Fruit fly (Drosophila melanogaster) whole organism, prepupa: ENCODE measurements around the gene CG31921.

Source experiments
- CG10669 ChIP-seq: fragments of 200-800 bp; sonication (Bioruptor generic); optimal IDR thresholded peaks from 3 replicates; lab custom pipeline; 2018; ENCODE audit warnings: missing biosample characterization, mild to moderate bottlenecking, missing genetic modification characterization, moderate library complexity
- CG11762 ChIP-seq: fragments of 200-800 bp; sonication (Bioruptor generic); optimal IDR thresholded peaks from 3 replicates; lab custom pipeline; 2016; ENCODE audit warnings: missing biosample characterization, missing genetic modification characterization; ENCODE audit not compliant: insufficient read depth
- CG1621 ChIP-seq: fragments of 200-800 bp; sonication (Bioruptor generic); optimal IDR thresholded peaks from 3 replicates; lab custom pipeline; 2018; ENCODE audit warnings: missing biosample characterization, mild to moderate bottlenecking, missing genetic modification characterization
- CG16779 ChIP-seq: fragments of 200-800 bp; sonication (Bioruptor generic); optimal IDR thresholded peaks from 3 replicates; lab custom pipeline; 2017; ENCODE audit warnings: missing biosample characterization, mild to moderate bottlenecking, missing genetic modification characterization
- CG32006 ChIP-seq: fragments of 200-800 bp; sonication (Bioruptor generic); optimal IDR thresholded peaks from 3 replicates; lab custom pipeline; 2017; ENCODE audit warnings: missing biosample characterization, mild to moderate bottlenecking, missing genetic modification characterization
- CG3919 ChIP-seq: fragments of 200-800 bp; sonication (Bioruptor generic); optimal IDR thresholded peaks from 3 replicates; lab custom pipeline; 2016; ENCODE audit warnings: missing biosample characterization, missing genetic modification characterization
- CG4318 ChIP-seq: fragments of 200-800 bp; sonication (Bioruptor generic); optimal IDR thresholded peaks from 3 replicates; lab custom pipeline; 2017; ENCODE audit warnings: missing biosample characterization, mild to moderate bottlenecking, missing genetic modification characterization
- CG6276 ChIP-seq: fragments of 200-800 bp; sonication (Bioruptor generic); optimal IDR thresholded peaks from 2 replicates; lab custom pipeline; 2017; ENCODE audit warnings: missing biosample characterization, mild to moderate bottlenecking, missing genetic modification characterization
- CG6792 ChIP-seq: fragments of 200-800 bp; sonication (Bioruptor generic); optimal IDR thresholded peaks from 3 replicates; lab custom pipeline; 2016; ENCODE audit warnings: missing biosample characterization, missing genetic modification characterization
- CG6808 ChIP-seq: fragments of 200-800 bp; sonication (Bioruptor generic); optimal IDR thresholded peaks from 3 replicates; lab custom pipeline; 2017; ENCODE audit warnings: missing biosample characterization, missing genetic modification characterization, mild to moderate bottlenecking, moderate library complexity, missing genetic modification reagents
- CG6854 ChIP-seq: fragments of 200-800 bp; sonication (Bioruptor generic); optimal IDR thresholded peaks from 2 replicates; lab custom pipeline; 2017; ENCODE audit warnings: missing biosample characterization, mild to moderate bottlenecking, missing genetic modification characterization
- CG8119 ChIP-seq: fragments of 200-800 bp; sonication (Bioruptor generic); IDR thresholded peaks from 3 replicates; pipeline ENCODE4 v1.3.6; 2022; ENCODE audit warnings: missing biosample characterization, missing genetic modification characterization
- CG9139 ChIP-seq: fragments of 200-800 bp; sonication (Bioruptor generic); optimal IDR thresholded peaks from 3 replicates; lab custom pipeline; 2017; ENCODE audit warnings: missing biosample characterization, mild to moderate bottlenecking, missing genetic modification characterization
- Eip78C ChIP-seq: fragments of 200-800 bp; sonication (Bioruptor generic); peaks from one replicate; lab custom pipeline; 2016; ENCODE audit warnings: missing biosample characterization, missing genetic modification characterization
- Gug ChIP-seq: fragments of 200-800 bp; sonication (Bioruptor generic); IDR thresholded peaks from 2 replicates; pipeline ENCODE4 v1.3.6; 2022; ENCODE audit warnings: missing biosample characterization, missing genetic modification characterization
- Hr38 ChIP-seq: sonication (Bioruptor generic); optimal IDR thresholded peaks from 2 replicates; lab custom pipeline; 2016; ENCODE audit warnings: missing biosample characterization, missing genetic modification characterization
- Hr39 ChIP-seq: fragments of 200-800 bp; sonication (Bioruptor generic); optimal IDR thresholded peaks from 2 replicates; lab custom pipeline; 2016; ENCODE audit warnings: missing biosample characterization, missing genetic modification characterization
- Hr4 ChIP-seq: fragments of 200-800 bp; sonication (Bioruptor generic); optimal IDR thresholded peaks from 3 replicates; lab custom pipeline; 2016; ENCODE audit warnings: missing biosample characterization, missing genetic modification characterization
- Met ChIP-seq: fragments of 200-800 bp; sonication (Bioruptor generic); optimal IDR thresholded peaks from 3 replicates; lab custom pipeline; 2016; ENCODE audit warnings: missing biosample characterization, missing genetic modification characterization
- Sox102F ChIP-seq: fragments of 200-800 bp; sonication (Bioruptor generic); optimal IDR thresholded peaks from 2 replicates; lab custom pipeline; 2016; ENCODE audit warnings: missing biosample characterization, mild to moderate bottlenecking, missing genetic modification characterization
- Sox14 ChIP-seq: fragments of 200-800 bp; sonication (Bioruptor generic); optimal IDR thresholded peaks from 3 replicates; lab custom pipeline; 2016; ENCODE audit warnings: missing biosample characterization, missing genetic modification characterization
- achi ChIP-seq: fragments of 200-800 bp; sonication (Bioruptor generic); optimal IDR thresholded peaks from 3 replicates; lab custom pipeline; 2016; ENCODE audit warnings: missing biosample characterization, missing genetic modification characterization
- acj6 ChIP-seq: fragments of 200-800 bp; sonication (Bioruptor generic); optimal IDR thresholded peaks from 3 replicates; lab custom pipeline; 2016; ENCODE audit warnings: missing biosample characterization, missing genetic modification characterization
- dsx ChIP-seq: fragments of 200-800 bp; optimal IDR thresholded peaks from 3 replicates; lab custom pipeline; 2019; ENCODE audit warnings: missing biosample characterization, mild to moderate bottlenecking, missing genetic modification characterization, moderate library complexity; ENCODE audit not compliant: poor library complexity, severe bottlenecking
- esn ChIP-seq: fragments of 200-800 bp; sonication (Bioruptor generic); optimal IDR thresholded peaks from 2 replicates; lab custom pipeline; 2016; ENCODE audit warnings: missing biosample characterization, mild to moderate bottlenecking, missing genetic modification characterization, moderate library complexity
- fd59A ChIP-seq: fragments of 200-800 bp; sonication (Bioruptor generic); optimal IDR thresholded peaks from 2 replicates; lab custom pipeline; 2017; ENCODE audit warnings: missing biosample characterization, mild to moderate bottlenecking, missing genetic modification characterization, missing genetic modification reagents
- fd85E ChIP-seq: fragments of 200-800 bp; sonication (Bioruptor generic); optimal IDR thresholded peaks from 3 replicates; lab custom pipeline; 2016; ENCODE audit warnings: missing biosample characterization, missing genetic modification characterization
- fkh ChIP-seq: fragments of 200-800 bp; sonication (Bioruptor generic); optimal IDR thresholded peaks from 3 replicates; lab custom pipeline; 2017; ENCODE audit warnings: missing biosample characterization, mild to moderate bottlenecking, missing genetic modification characterization, moderate library complexity
- lz ChIP-seq: fragments of 200-800 bp; sonication (Bioruptor generic); optimal IDR thresholded peaks from 3 replicates; lab custom pipeline; 2016; ENCODE audit warnings: missing biosample characterization, missing genetic modification characterization
- net ChIP-seq: fragments of 200-800 bp; sonication (Bioruptor generic); optimal IDR thresholded peaks from 3 replicates; lab custom pipeline; 2016; ENCODE audit warnings: missing biosample characterization, missing genetic modification characterization
- pdm3 ChIP-seq: fragments of 200-800 bp; sonication (Bioruptor generic); optimal IDR thresholded peaks from 3 replicates; lab custom pipeline; 2016; ENCODE audit warnings: missing biosample characterization, missing genetic modification characterization
- ss ChIP-seq, 2 experiments: fragments of 200-800 bp; sonication (Bioruptor generic); optimal IDR thresholded peaks; 2 replicates in 1 of 2; 3 replicates in 1 of 2; lab custom pipeline; 2017 to 2018; ENCODE audit warnings: mild to moderate bottlenecking in 2 of 2, missing biosample characterization in 2 of 2, missing genetic modification characterization in 2 of 2, moderate library complexity in 1 of 2
- svp ChIP-seq: fragments of 200-800 bp; sonication (Bioruptor generic); peaks from one replicate; lab custom pipeline; 2016; ENCODE audit warnings: missing biosample characterization, missing genetic modification characterization
- vri ChIP-seq: fragments of 200-800 bp; sonication (Bioruptor generic); optimal IDR thresholded peaks from 3 replicates; lab custom pipeline; 2016; ENCODE audit warnings: missing biosample characterization, mild to moderate bottlenecking, missing genetic modification characterization

The CG31921 gene

DNA sequence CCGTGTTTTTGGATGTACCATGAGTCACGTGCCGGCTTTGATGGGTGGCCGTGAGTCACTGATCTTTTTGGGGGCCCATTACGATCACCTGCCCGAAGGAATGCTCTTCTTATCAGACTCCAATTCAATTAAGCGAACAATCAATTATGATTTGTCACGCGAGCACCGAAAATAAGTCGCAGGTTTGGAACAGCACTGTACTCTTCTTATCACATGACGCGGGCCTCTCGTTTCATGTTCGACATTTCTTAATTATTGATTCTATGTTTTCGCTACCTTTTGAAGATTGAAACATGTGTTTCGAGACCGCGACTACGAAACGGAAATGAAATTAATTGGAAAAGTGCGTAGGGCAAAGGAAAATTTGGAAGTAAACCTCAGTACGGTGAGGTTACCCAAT lies 37.7 kb upstream of the CG31921 start:
- no peak for TF ChIP-seq svp (GFP tag; lab: Kevin White, UChicago)
- TF ChIP-seq Hr39 (GFP tag; lab: Kevin White, UChicago) = no peak
- no peak for TF ChIP-seq CG11762 (GFP tag; lab: Kevin White, UChicago)
- no peak for TF ChIP-seq Met (GFP tag; lab: Kevin White, UChicago)
- no peak for TF ChIP-seq vri (GFP tag; lab: Kevin White, UChicago)
- no peak for TF ChIP-seq CG6808 (GFP tag; lab: Kevin White, UChicago)
- no peak for TF ChIP-seq ss (GFP tag; optimal IDR thresholded peaks at IDR 0.05; lab: Kevin White, UChicago)
- TF ChIP-seq CG6854 = no peak
- no peak for TF ChIP-seq net (GFP tag; lab: Kevin White, UChicago)
- TF ChIP-seq Gug = no peak
- TF ChIP-seq fd59A (GFP tag; lab: Kevin White, UChicago) = no peak
- no peak for TF ChIP-seq CG16779 (tag; lab: Kevin White, UChicago)
- no peak for TF ChIP-seq dsx (GFP tag; lab: Kevin White, UChicago)

dm6 chr2L:368398-369008 lies 36.4 kb upstream of the CG31921 start:
- peak; percentile 29 for TF ChIP-seq esn
- no peak for TF ChIP-seq CG4318 (GFP tag; lab: Kevin White, UChicago)
- TF ChIP-seq CG8119 (GFP tag; lab: Robert Waterston, UW) = no peak
- peak; percentile 3 for TF ChIP-seq CG32006
- peak; percentile 5 for TF ChIP-seq acj6 (GFP tag; lab: Kevin White, UChicago)
- TF ChIP-seq fd85E (GFP tag; lab: Kevin White, UChicago) = no peak
- peak; percentile 35 for TF ChIP-seq Eip78C (GFP tag; lab: Kevin White, UChicago)
- TF ChIP-seq Sox102F = peak; percentile 14
- no peak for TF ChIP-seq net (GFP tag; lab: Kevin White, UChicago)
- TF ChIP-seq svp (GFP tag; lab: Kevin White, UChicago) = peak; percentile 69
- TF ChIP-seq CG9139 = no peak
- TF ChIP-seq Gug = no peak
- TF ChIP-seq ss (GFP tag; optimal IDR thresholded peaks at IDR 0.05; lab: Kevin White, UChicago) = no peak
- TF ChIP-seq CG6792 (GFP tag; lab: Kevin White, UChicago) = no peak
- peak; percentile 1 for TF ChIP-seq CG10669 (GFP tag; lab: Kevin White, UChicago)

DNA sequence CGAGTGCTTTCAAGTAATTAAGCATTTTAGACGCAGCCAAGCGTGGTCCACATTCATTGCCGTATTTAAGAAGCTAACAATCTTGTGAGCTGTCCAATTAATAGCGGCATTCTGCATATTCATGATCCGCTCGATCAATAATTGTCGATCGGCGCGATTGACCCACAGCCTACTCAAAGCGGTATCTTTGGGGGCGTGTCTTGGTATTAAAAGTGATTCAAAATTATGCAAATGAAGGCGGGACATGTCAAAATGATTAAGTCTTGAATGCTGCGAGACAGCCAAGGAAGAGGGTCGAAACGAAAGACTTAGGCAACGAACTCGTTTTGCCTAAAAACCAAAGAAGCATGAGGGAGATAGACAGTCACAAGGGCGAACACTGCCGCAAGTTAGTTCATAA lies 34.7 kb upstream of the CG31921 start:
- TF ChIP-seq ss (GFP tag; optimal IDR thresholded peaks at IDR 0.05; lab: Kevin White, UChicago) (no peak), fd85E (GFP tag; lab: Kevin White, UChicago) (no peak), CG3919 (GFP tag; lab: Kevin White, UChicago) (no peak), CG8119 (GFP tag; lab: Robert Waterston, UW) (no peak), lz (GFP tag; lab: Kevin White, UChicago) (no peak)
- TF ChIP-seq, all 60 proteins: peak for 0

dm6 chr2L:357556-358130 lies 25.5 kb upstream of the CG31921 start, which contains the start of gene Ent1:
TSS of gene Ent1 (minus strand) at chr2L:357874.
- TF ChIP-seq fkh (GFP tag; lab: Kevin White, UChicago) (peak; percentile 52), fd85E (GFP tag; lab: Kevin White, UChicago) (no peak), pdm3 (GFP tag; lab: Kevin White, UChicago) (no peak), CG1621 (tag; lab: Kevin White, UChicago) (no peak), Gug (no peak), CG6276 (no peak), dsx (GFP tag; lab: Kevin White, UChicago) (peak; percentile 48), achi (no peak), CG10669 (GFP tag; lab: Kevin White, UChicago) (no peak), Eip78C (GFP tag; lab: Kevin White, UChicago) (peak; percentile 13), Hr38 (no peak), Sox14 (GFP tag; lab: Kevin White, UChicago) (peak; percentile 74), CG11762 (GFP tag; lab: Kevin White, UChicago) (no peak), CG9139 (no peak), Hr4 (GFP tag; lab: Kevin White, UChicago) (no peak), svp (GFP tag; lab: Kevin White, UChicago) (peak; percentile 59), vri (GFP tag; lab: Kevin White, UChicago) (peak; percentile 7), ss (GFP tag; optimal IDR thresholded peaks at IDR 0.05; lab: Kevin White, UChicago) (no peak)
